Fruit fly (Drosophila melanogaster) whole organism, embryonic: Measurements from ENCODE around the gene CROT.

Experiments
- Abd-B ChIP-seq: fragments of 200-800 bp; sonication (Bioruptor generic); optimal IDR thresholded peaks from 2 replicates; lab custom pipeline; 2018; ENCODE audit warnings: missing biosample characterization, mild to moderate bottlenecking, missing genetic modification characterization, moderate library complexity
- Antp ChIP-seq: fragments of 200-800 bp; sonication (Bioruptor generic); optimal IDR thresholded peaks from 3 replicates; lab custom pipeline; 2016; ENCODE audit warnings: missing biosample characterization, missing genetic modification characterization
- BEAF-32 ChIP-seq: fragments of 200-800 bp; sonication (Bioruptor generic); optimal IDR thresholded peaks from 3 replicates; lab custom pipeline; 2017; ENCODE audit warnings: missing biosample characterization, missing genetic modification characterization, mild to moderate bottlenecking, moderate library complexity, missing genetic modification reagents
- Bdp1 ChIP-seq: fragments of 200-800 bp; sonication (Bioruptor generic); optimal IDR thresholded peaks from 3 replicates; lab custom pipeline; 2016; ENCODE audit warnings: missing biosample characterization, missing genetic modification characterization
- CG11696 ChIP-seq: fragments of 200-800 bp; sonication (Bioruptor generic); IDR thresholded peaks from 2 replicates; pipeline ENCODE4 v1.3.6; 2022; ENCODE audit warnings: missing biosample characterization, missing genetic modification characterization
- CG12219 ChIP-seq: fragments of 200-800 bp; sonication (Bioruptor generic); optimal IDR thresholded peaks from 3 replicates; lab custom pipeline; 2018; ENCODE audit warnings: missing biosample characterization, mild to moderate bottlenecking, missing genetic modification characterization
- CG1233 ChIP-seq: fragments of 200-800 bp; sonication (Bioruptor generic); optimal IDR thresholded peaks from 4 replicates; lab custom pipeline; 2018; ENCODE audit warnings: missing biosample characterization, mild to moderate bottlenecking, missing genetic modification characterization
- CG12391 ChIP-seq: fragments of 200-800 bp; sonication (Bioruptor generic); optimal IDR thresholded peaks from 3 replicates; lab custom pipeline; 2018; ENCODE audit warnings: missing biosample characterization, mild to moderate bottlenecking, missing genetic modification characterization, moderate library complexity
- CG12659 ChIP-seq: fragments of 200-800 bp; sonication (Bioruptor generic); optimal IDR thresholded peaks from 3 replicates; lab custom pipeline; 2017; ENCODE audit warnings: mild to moderate bottlenecking, missing biosample characterization, missing genetic modification reagents, missing genetic modification characterization
- CG12942 ChIP-seq: fragments of 200-800 bp; sonication (Bioruptor generic); optimal IDR thresholded peaks from 3 replicates; lab custom pipeline; 2016; ENCODE audit warnings: missing biosample characterization, missing genetic modification characterization
- CG13624 ChIP-seq: fragments of 200-800 bp; sonication (Bioruptor generic); optimal IDR thresholded peaks from 2 replicates; lab custom pipeline; 2016; ENCODE audit warnings: missing biosample characterization, missing genetic modification characterization
- CG1529 ChIP-seq: fragments of 200-800 bp; sonication (Bioruptor generic); optimal IDR thresholded peaks from 3 replicates; lab custom pipeline; 2018; ENCODE audit warnings: missing biosample characterization, missing genetic modification characterization
- CG18476 ChIP-seq: fragments of 200-800 bp; sonication (Bioruptor generic); optimal IDR thresholded peaks from 2 replicates; lab custom pipeline; 2016; ENCODE audit warnings: missing biosample characterization, mild to moderate bottlenecking, missing genetic modification characterization
- CG32532 ChIP-seq: fragments of 200-800 bp; sonication (Bioruptor generic); IDR thresholded peaks from 2 replicates; pipeline ENCODE4 v1.3.6; 2022; ENCODE audit warnings: missing biosample characterization, missing genetic modification characterization
- CG34376 ChIP-seq: fragments of 200-800 bp; sonication (Bioruptor generic); optimal IDR thresholded peaks from 2 replicates; lab custom pipeline; 2018; ENCODE audit warnings: missing biosample characterization, mild to moderate bottlenecking, missing genetic modification characterization
- CG34422 ChIP-seq: fragments of 200-800 bp; sonication (Bioruptor generic); IDR thresholded peaks from 3 replicates; pipeline ENCODE4 v1.3.6; 2022; ENCODE audit warnings: missing biosample characterization, missing genetic modification characterization
- CG6813 ChIP-seq: fragments of 200-800 bp; sonication (Bioruptor generic); optimal IDR thresholded peaks from 2 replicates; lab custom pipeline; 2017; ENCODE audit warnings: missing biosample characterization, missing genetic modification characterization, mild to moderate bottlenecking, moderate library complexity, missing genetic modification reagents
- CG7271 ChIP-seq: fragments of 200-800 bp; sonication (Bioruptor generic); optimal IDR thresholded peaks from 2 replicates; lab custom pipeline; 2018; ENCODE audit warnings: missing biosample characterization, mild to moderate bottlenecking, missing genetic modification characterization, moderate library complexity
- CG8089 ChIP-seq: fragments of 200-800 bp; sonication (Bioruptor generic); optimal IDR thresholded peaks from 3 replicates; lab custom pipeline; 2016; ENCODE audit warnings: missing biosample characterization, missing genetic modification characterization
- CG8765 ChIP-seq: fragments of 200-800 bp; sonication (Bioruptor generic); IDR thresholded peaks from 2 replicates; pipeline ENCODE4 v1.3.6; 2022; ENCODE audit warnings: missing biosample characterization, missing genetic modification characterization
- CG9797 ChIP-seq: fragments of 200-800 bp; sonication (Bioruptor generic); optimal IDR thresholded peaks from 3 replicates; lab custom pipeline; 2018; ENCODE audit warnings: missing biosample characterization, mild to moderate bottlenecking, missing genetic modification characterization
- Ets97D ChIP-seq: fragments of 200-800 bp; sonication (Bioruptor generic); optimal IDR thresholded peaks from 3 replicates; lab custom pipeline; 2016; ENCODE audit warnings: missing biosample characterization, missing genetic modification characterization
- Hand ChIP-seq: fragments of 200-800 bp; sonication (Bioruptor generic); optimal IDR thresholded peaks from 2 replicates; lab custom pipeline; 2017; ENCODE audit warnings: mild to moderate bottlenecking, missing biosample characterization, missing genetic modification reagents, missing genetic modification characterization
- Myb ChIP-seq: fragments of 200-800 bp; sonication (Bioruptor generic); optimal IDR thresholded peaks from 2 replicates; lab custom pipeline; 2016; ENCODE audit warnings: missing biosample characterization, missing genetic modification characterization
- NC2α ChIP-seq: fragments of 200-800 bp; sonication (Bioruptor generic); optimal IDR thresholded peaks from 2 replicates; lab custom pipeline; 2016; ENCODE audit warnings: missing biosample characterization, missing genetic modification characterization
- Nf-YC ChIP-seq: fragments of 200-800 bp; optimal IDR thresholded peaks from 3 replicates; lab custom pipeline; 2019; ENCODE audit warnings: missing biosample characterization, mild to moderate bottlenecking, missing genetic modification characterization, moderate library complexity
- NfI ChIP-seq: fragments of 200-800 bp; sonication (Bioruptor generic); optimal IDR thresholded peaks from 3 replicates; lab custom pipeline; 2018; ENCODE audit warnings: missing biosample characterization, mild to moderate bottlenecking, missing genetic modification characterization, moderate library complexity
- Six4 ChIP-seq: fragments of 200-800 bp; sonication (Bioruptor generic); optimal IDR thresholded peaks from 2 replicates; lab custom pipeline; 2016; ENCODE audit warnings: missing biosample characterization, missing genetic modification characterization
- Sox100B ChIP-seq: fragments of 200-800 bp; sonication (Bioruptor generic); optimal IDR thresholded peaks from 3 replicates; lab custom pipeline; 2018; ENCODE audit warnings: missing biosample characterization, mild to moderate bottlenecking, missing genetic modification characterization
- al ChIP-seq: fragments of 200-800 bp; sonication (Bioruptor generic); IDR thresholded peaks from 2 replicates; pipeline ENCODE4 v1.3.6; 2022; ENCODE audit warnings: missing biosample characterization, missing genetic modification characterization
- amos ChIP-seq: fragments of 200-800 bp; sonication (Bioruptor generic); IDR thresholded peaks from 2 replicates; pipeline ENCODE4 v1.3.6; 2022; ENCODE audit warnings: missing biosample characterization, missing genetic modification characterization; ENCODE audit not compliant: partially characterized antibody
- bbx ChIP-seq: fragments of 200-800 bp; sonication (Bioruptor generic); IDR thresholded peaks from 2 replicates; pipeline ENCODE4 v1.3.6; 2022; ENCODE audit warnings: missing biosample characterization, missing genetic modification characterization; ENCODE audit not compliant: partially characterized antibody
- caup ChIP-seq: fragments of 200-800 bp; sonication (Bioruptor generic); optimal IDR thresholded peaks from 3 replicates; lab custom pipeline; 2017; ENCODE audit warnings: missing biosample characterization, mild to moderate bottlenecking, missing genetic modification characterization, moderate library complexity; ENCODE audit not compliant: severe bottlenecking
- cg ChIP-seq: fragments of 200-800 bp; sonication (Bioruptor generic); optimal IDR thresholded peaks from 3 replicates; lab custom pipeline; 2019; ENCODE audit warnings: missing biosample characterization, mild to moderate bottlenecking, missing genetic modification characterization, moderate library complexity
- chinmo ChIP-seq: fragments of 200-800 bp; sonication (Bioruptor generic); IDR thresholded peaks from 4 replicates; pipeline ENCODE4 v1.3.6; 2022; ENCODE audit warnings: missing biosample characterization, missing genetic modification characterization; ENCODE audit not compliant: partially characterized antibody
- en ChIP-seq: fragments of 200-800 bp; sonication (Bioruptor generic); optimal IDR thresholded peaks from 2 replicates; lab custom pipeline; 2016; ENCODE audit warnings: missing biosample characterization, missing genetic modification characterization
- fu2 ChIP-seq: fragments of 200-800 bp; sonication (Bioruptor generic); optimal IDR thresholded peaks from 2 replicates; lab custom pipeline; 2016; ENCODE audit warnings: missing biosample characterization, missing genetic modification characterization
- grn ChIP-seq: fragments of 200-800 bp; sonication (Bioruptor generic); optimal IDR thresholded peaks from 3 replicates; lab custom pipeline; 2017; ENCODE audit warnings: missing biosample characterization, missing genetic modification characterization
- hb ChIP-seq: fragments of 200-800 bp; sonication (Bioruptor generic); IDR thresholded peaks from 3 replicates; pipeline ENCODE4 v1.3.6; 2022; ENCODE audit warnings: missing biosample characterization, missing genetic modification characterization; ENCODE audit not compliant: partially characterized antibody
- inv ChIP-seq: fragments of 200-800 bp; sonication (Bioruptor generic); IDR thresholded peaks from 2 replicates; pipeline ENCODE4 v1.3.6; 2022; ENCODE audit warnings: missing biosample characterization, missing genetic modification characterization; ENCODE audit not compliant: partially characterized antibody
- kah ChIP-seq: fragments of 200-800 bp; sonication (Bioruptor generic); optimal IDR thresholded peaks from 2 replicates; lab custom pipeline; 2018; ENCODE audit warnings: missing biosample characterization, mild to moderate bottlenecking, missing genetic modification characterization
- maf-S ChIP-seq: fragments of 200-800 bp; sonication (Bioruptor generic); optimal IDR thresholded peaks from 2 replicates; lab custom pipeline; 2016; ENCODE audit warnings: missing biosample characterization, missing genetic modification characterization
- nau ChIP-seq: fragments of 200-800 bp; sonication (Bioruptor generic); optimal IDR thresholded peaks from 3 replicates; lab custom pipeline; 2017; ENCODE audit warnings: missing biosample characterization, mild to moderate bottlenecking, missing genetic modification characterization, missing genetic modification reagents
- nerfin-1 ChIP-seq: fragments of 200-800 bp; sonication (Bioruptor generic); optimal IDR thresholded peaks from 3 replicates; lab custom pipeline; 2019; ENCODE audit warnings: missing biosample characterization, mild to moderate bottlenecking, missing genetic modification characterization, moderate library complexity
- oc ChIP-seq: fragments of 200-800 bp; sonication (Bioruptor generic); optimal IDR thresholded peaks from 2 replicates; lab custom pipeline; 2018; ENCODE audit warnings: missing biosample characterization, mild to moderate bottlenecking, missing genetic modification characterization, moderate library complexity
- pros ChIP-seq: fragments of 200-800 bp; sonication (Bioruptor generic); optimal IDR thresholded peaks from 3 replicates; lab custom pipeline; 2019; ENCODE audit warnings: missing biosample characterization, mild to moderate bottlenecking, missing genetic modification characterization, moderate library complexity
- unc-4 ChIP-seq: fragments of 200-800 bp; sonication (Bioruptor generic); IDR thresholded peaks from 2 replicates; pipeline ENCODE4 v1.3.6; 2022; ENCODE audit warnings: missing biosample characterization, missing genetic modification characterization; ENCODE audit not compliant: partially characterized antibody
- vvl ChIP-seq: fragments of 200-800 bp; sonication (Bioruptor generic); IDR thresholded peaks from 2 replicates; pipeline ENCODE4 v1.3.6; 2022; ENCODE audit warnings: missing biosample characterization, missing genetic modification characterization
- z ChIP-seq: fragments of 200-800 bp; sonication (Bioruptor generic); IDR thresholded peaks from 3 replicates; pipeline ENCODE4 v1.3.6; 2022; ENCODE audit warnings: missing biosample characterization, missing genetic modification characterization
- zfh1 ChIP-seq: fragments of 200-800 bp; sonication (Bioruptor generic); IDR thresholded peaks from 3 replicates; pipeline ENCODE4 v1.3.6; 2022; ENCODE audit warnings: missing biosample characterization, missing genetic modification characterization

The CROT gene

dm6 chr3R:27679019-27679418 is 27.5 kb downstream of the CROT start, which contains the start of gene CG12883 (continued):
- TF ChIP-seq chinmo (GFP tag; lab: Robert Waterston, UW) (0 out of 4 replicates have a peak, but pooled peaks have one; percentile 16), CG1233 (GFP tag; lab: Kevin White, UChicago) (no peak), BEAF-32 (peak; percentile 12), CG12942 (GFP tag; lab: Kevin White, UChicago) (no peak), CG11696 (no peak), Ets97D (GFP tag; lab: Kevin White, UChicago) (no peak), CG18476 (GFP tag; lab: Kevin White, UChicago) (no peak), Hand (GFP tag; lab: Kevin White, UChicago) (no peak), inv (GFP tag; lab: Robert Waterston, UW) (no peak), unc-4 (0 out of 2 replicates have a peak, but pooled peaks have one; percentile 33), pros (GFP tag; lab: Kevin White, UChicago) (no peak), CG8765 (GFP tag; lab: Robert Waterston, UW) (no peak), CG7271 (tag; lab: Kevin White, UChicago) (no peak), zfh1 (GFP tag; lab: Robert Waterston, UW) (no peak), cg (GFP tag; lab: Kevin White, UChicago) (no peak), fu2 (GFP tag; lab: Kevin White, UChicago) (no peak), NfI (GFP tag; lab: Kevin White, UChicago) (no peak), Six4 (GFP tag; lab: Kevin White, UChicago) (no peak), NC2α (no peak), oc (no peak), caup (GFP tag; lab: Kevin White, UChicago) (no peak), CG34422 (GFP tag; lab: Robert Waterston, UW) (peak; percentile 14; the same call in 1 of the 3 replicates), kah (GFP tag; lab: Kevin White, UChicago) (no peak), CG8089 (no peak), CG32532 (GFP tag; lab: Robert Waterston, UW) (no peak), nau (GFP tag; lab: Kevin White, UChicago) (no peak), CG12219 (no peak), Sox100B (GFP tag; lab: Kevin White, UChicago) (no peak), CG13624 (no peak), Antp (GFP tag; lab: Kevin White, UChicago) (no peak), maf-S (GFP tag; lab: Kevin White, UChicago) (no peak), bbx (GFP tag; lab: Robert Waterston, UW) (peak; percentile 8; the same call in 1 of the 2 replicates), Abd-B (GFP tag; lab: Kevin White, UChicago) (no peak), CG34376 (GFP tag; lab: Kevin White, UChicago) (no peak), CG6813 (GFP tag; lab: Kevin White, UChicago) (no peak), vvl (GFP tag; lab: Robert Waterston, UW) (peak; percentile 54; the same call in 1 of the 2 replicates), z (GFP tag; lab: Robert Waterston, UW) (no peak), amos (GFP tag; lab: Robert Waterston, UW) (no peak; the same call in 1 of the 2 replicates), hb (GFP tag; lab: Robert Waterston, UW) (no peak), al (GFP tag; lab: Robert Waterston, UW) (no peak), CG12391 (tag; lab: Kevin White, UChicago) (no peak), en (GFP tag; lab: Kevin White, UChicago) (no peak), Myb (GFP tag; lab: Kevin White, UChicago) (no peak), Nf-YC (tag; lab: Kevin White, UChicago) (peak; percentile 84), CG9797 (GFP tag; lab: Kevin White, UChicago) (peak; percentile 61), CG12659 (GFP tag; lab: Kevin White, UChicago) (peak; percentile 5), CG1529 (GFP tag; lab: Kevin White, UChicago) (no peak), grn (GFP tag; lab: Kevin White, UChicago) (no peak), Bdp1 (GFP tag; lab: Kevin White, UChicago) (no peak), nerfin-1 (no peak)
